Worm (Caenorhabditis elegans) whole organism, L3 larva: Measurements from ENCODE around the gene Y48E1B.3.

Experiments used
- R02D3.7 ChIP-seq: fragments of 150-350 bp; optimal IDR thresholded peaks from 2 replicates; lab custom pipeline; 2014; ENCODE audit warnings: missing biosample characterization, missing genetic modification characterization
- ceh-82 ChIP-seq: fragments of 150-350 bp; optimal IDR thresholded peaks from 2 replicates; lab custom pipeline; 2014; ENCODE audit warnings: missing biosample characterization, missing genetic modification characterization
- daf-12 ChIP-seq: fragments of 150-350 bp; optimal IDR thresholded peaks from 2 replicates; lab custom pipeline; 2014; ENCODE audit warnings: missing biosample characterization, missing genetic modification reagents, missing genetic modification characterization
- egl-27 ChIP-seq: sonication (generic microtip); optimal IDR thresholded peaks from 4 replicates; lab custom pipeline; 2017; ENCODE audit warnings: missing biosample characterization, missing genetic modification reagents, missing genetic modification characterization
- elt-2 ChIP-seq: sonication (generic microtip); optimal IDR thresholded peaks from 2 replicates; lab custom pipeline; 2016; ENCODE audit warnings: missing genetic modification reagents, mild to moderate bottlenecking, missing genetic modification characterization, missing compliant biosample characterization
- elt-3 ChIP-seq, 3 experiments: fragments of 150-350 bp in 1 of 3; sonication (generic microtip) in 2 of 3; optimal IDR thresholded peaks; 2 replicates in 2 of 3; 4 replicates in 1 of 3; lab custom pipeline; 2014 to 2017; ENCODE audit warnings: missing biosample characterization in 3 of 3, missing genetic modification characterization in 3 of 3
- jun-1 ChIP-seq: fragments of 150-350 bp; optimal IDR thresholded peaks from 2 replicates; lab custom pipeline; 2014; ENCODE audit warnings: missing biosample characterization, missing genetic modification reagents, missing genetic modification characterization
- lin-39 ChIP-seq: fragments of 150-350 bp; optimal IDR thresholded peaks from 2 replicates; lab custom pipeline; 2018; ENCODE audit warnings: missing biosample characterization, missing genetic modification reagents, missing genetic modification characterization
- mdl-1 ChIP-seq: fragments of 150-350 bp; optimal IDR thresholded peaks from 2 replicates; lab custom pipeline; 2014; ENCODE audit warnings: missing biosample characterization, missing genetic modification characterization
- pqm-1 ChIP-seq: fragments of 150-350 bp; optimal IDR thresholded peaks from 2 replicates; lab custom pipeline; 2017; ENCODE audit warnings: missing biosample characterization, missing genetic modification characterization, inconsistent platforms
- skn-1 ChIP-seq: fragments of 150-350 bp; optimal IDR thresholded peaks from 2 replicates; lab custom pipeline; 2014; ENCODE audit warnings: missing biosample characterization, missing genetic modification characterization
- tbx-2 ChIP-seq: sonication (generic microtip); optimal IDR thresholded peaks from 2 replicates; lab custom pipeline; 2016; ENCODE audit warnings: mild to moderate bottlenecking, missing genetic modification characterization, missing compliant biosample characterization
- unc-62 ChIP-seq: fragments of 150-350 bp; sonication (generic microtip); optimal IDR thresholded peaks from 4 replicates; lab custom pipeline; 2014; ENCODE audit warnings: missing biosample characterization, missing genetic modification reagents, missing genetic modification characterization
- ztf-4 ChIP-seq: fragments of 150-350 bp; optimal IDR thresholded peaks from 2 replicates; lab custom pipeline; 2014; ENCODE audit warnings: missing biosample characterization, missing genetic modification characterization

DNA sequence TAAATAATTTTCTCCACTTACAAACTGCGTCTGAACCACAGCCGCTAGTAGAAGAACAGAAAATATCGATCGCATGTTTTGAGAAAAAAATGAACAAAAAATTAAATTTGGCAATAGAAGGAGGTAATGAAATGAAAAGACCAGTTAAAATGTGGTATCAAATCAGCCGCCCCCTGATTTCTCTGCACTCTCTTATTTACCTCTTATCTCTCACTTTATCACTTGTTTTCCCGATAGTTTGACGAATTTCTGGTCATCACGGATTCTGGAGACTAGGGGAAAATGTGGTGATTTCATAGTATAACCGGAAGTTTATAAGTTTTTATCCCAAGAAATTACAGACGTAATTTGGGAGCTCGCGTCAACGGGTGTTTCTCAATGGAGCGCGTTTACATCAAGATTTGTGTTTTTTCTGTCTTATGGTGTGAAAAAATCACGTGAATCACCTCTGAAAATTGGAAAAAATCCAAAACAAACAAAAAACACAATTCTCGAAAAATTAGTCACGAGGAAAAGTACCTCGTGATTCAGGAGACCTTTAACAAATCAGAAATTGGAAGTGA is 26.0 kb upstream of the Y48E1B.3 start, which contains the start of gene clec-146:
- TF ChIP-seq jun-1 (tag; lab: Kevin White, UChicago) (no peak), daf-12 (tag; lab: Kevin White, UChicago) (no peak), pqm-1 (tag; lab: Kevin White, UChicago) (no peak), skn-1 (tag; lab: Kevin White, UChicago) (no peak), elt-3 (tag; optimal IDR thresholded peaks at IDR 0.05; lab: Kevin White, UChicago) (no peak), tbx-2 (tag; lab: Kevin White, UChicago) (no peak), elt-2 (no peak), lin-39 (tag; lab: Kevin White, UChicago) (no peak), unc-62 (GFP tag; lab: Kevin White, UChicago) (no peak), ztf-4 (tag; lab: Kevin White, UChicago) (no peak), ceh-82 (tag; lab: Kevin White, UChicago) (no peak), egl-27 (no peak), mdl-1 (tag; lab: Kevin White, UChicago) (no peak), R02D3.7 (tag; lab: Kevin White, UChicago) (no peak)
